Worm (Caenorhabditis elegans) whole organism, midembryonic: Measurements from ENCODE around the gene F58H1.3.

ENCODE experiments used
- T22C8.4 ChIP-seq: fragments of 200-800 bp; sonication (Bioruptor generic); IDR thresholded peaks from 2 replicates; pipeline ENCODE4 v1.3.6; 2022; ENCODE audit warnings: missing genetic modification characterization, missing compliant biosample characterization
- cog-1 ChIP-seq: sonication (generic microtip); optimal IDR thresholded peaks from 2 replicates; lab custom pipeline; 2016; ENCODE audit warnings: missing genetic modification characterization, missing compliant biosample characterization
- klf-2 ChIP-seq: fragments of 200-800 bp; sonication (Bioruptor generic); conservative IDR thresholded peaks from 2 replicates; pipeline ENCODE4 v1.3.6; 2022; ENCODE audit warnings: missing genetic modification reagents, missing genetic modification characterization, missing compliant biosample characterization
- tab-1 ChIP-seq: fragments of 200-800 bp; sonication (Bioruptor generic); IDR thresholded peaks from 2 replicates; pipeline ENCODE4 v1.3.6; 2022; ENCODE audit warnings: missing genetic modification characterization, missing compliant biosample characterization

DNA sequence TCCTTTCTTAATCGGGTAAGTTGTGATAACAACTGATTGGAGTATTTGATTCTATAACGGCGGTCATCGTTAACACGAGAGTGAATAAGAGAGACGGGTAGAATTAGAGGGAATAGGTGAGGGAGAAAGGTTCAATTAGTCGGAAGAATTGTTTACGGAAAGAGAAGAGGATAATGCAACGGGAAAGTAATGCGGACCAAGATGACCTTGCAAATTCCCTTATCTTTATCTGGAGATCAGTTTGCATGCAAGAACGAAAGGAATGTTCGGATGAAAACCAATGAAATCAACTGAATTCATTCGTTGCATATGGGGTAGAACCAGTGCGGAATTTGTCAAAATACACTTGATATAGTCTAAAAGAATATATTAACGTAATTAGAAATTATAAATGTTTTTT is 31.6 kb upstream of the F58H1.3 start:
- no peak for TF ChIP-seq cog-1 (tag; lab: Kevin White, UChicago)
- TF ChIP-seq T22C8.4 (GFP tag; lab: Robert Waterston, UW): no peak
- no peak for TF ChIP-seq klf-2
- no peak for TF ChIP-seq tab-1 (GFP tag; lab: Robert Waterston, UW)
